Worm (Caenorhabditis elegans) whole organism, L4/young adult: ENCODE results near the gene gpa-6.

ENCODE experiments used
- W03F9.2 ChIP-seq: fragments of 150-350 bp; optimal IDR thresholded peaks from 2 replicates; lab custom pipeline; 2014; ENCODE audit warnings: missing biosample characterization, missing genetic modification characterization
- dao-5 ChIP-seq: sonication (generic microtip); optimal IDR thresholded peaks from 2 replicates; lab custom pipeline; 2016; ENCODE audit warnings: missing genotype, missing genetic modification characterization, moderate library complexity, missing compliant biosample characterization
- him-1 ChIP-seq: sonication (generic microtip); optimal IDR thresholded peaks from 2 replicates; lab custom pipeline; 2016; ENCODE audit warnings: missing genotype, missing genetic modification reagents, missing genetic modification characterization, missing compliant biosample characterization

- TF ChIP-seq him-1 (tag; lab: Kevin White, UChicago) (no peak), dao-5 (tag; lab: Kevin White, UChicago) (no peak), W03F9.2 (tag; lab: Kevin White, UChicago) (no peak)
Measured at ce11 chrX:13157112-13157768, 33.8 kb upstream of the gpa-6 start.
